Fruit fly (Drosophila melanogaster): Measurements from ENCODE around the gene Dsk.

The Dsk gene

dm6 chr3R:4229137-4229764 lies 39.2 kb upstream of the Dsk start, which contains the start of gene DhpD (continued):
- peak; percentile 54; the same call in 1 of the 2 replicates for TF ChIP-seq Nf-YA (GFP tag; IDR thresholded peaks at IDR 0.05)
- no peak for TF ChIP-seq CG1529 (GFP tag; optimal IDR thresholded peaks at IDR 0.05)
- TF ChIP-seq YL-1 (GFP tag; optimal IDR thresholded peaks at IDR 0.05), result no peak
- TF ChIP-seq Trl (optimal IDR thresholded peaks at IDR 0.05), result no peak
- TF ChIP-seq Trl (GFP tag; optimal IDR thresholded peaks at IDR 0.05), result peak; percentile 13
- no peak for TF ChIP-seq hkb (optimal IDR thresholded peaks at IDR 0.05)
- TF ChIP-seq hkb (GFP tag; IDR thresholded peaks at IDR 0.05), result peak; percentile 81
- TF ChIP-seq tin (GFP tag; optimal IDR thresholded peaks at IDR 0.05), result peak; percentile 70
- TF ChIP-seq CG9437 (GFP tag; optimal IDR thresholded peaks at IDR 0.05), result peak; percentile 9
- TF ChIP-seq CG8765 (GFP tag; IDR thresholded peaks at IDR 0.05), result 0 out of 2 replicates have a peak, but pooled peaks have one; percentile 35
- peak; percentile 58 for TF ChIP-seq CG4820 (GFP tag; optimal IDR thresholded peaks at IDR 0.05)
- TF ChIP-seq p53 (GFP tag; optimal IDR thresholded peaks at IDR 0.05), result no peak
- TF ChIP-seq CG13894 (tag; optimal IDR thresholded peaks at IDR 0.05), result peak; percentile 78
- no peak for TF ChIP-seq Nf-YB (GFP tag; optimal IDR thresholded peaks at IDR 0.05)
- no peak for TF ChIP-seq slou (GFP tag; optimal IDR thresholded peaks at IDR 0.05)
- TF ChIP-seq hth (optimal IDR thresholded peaks at IDR 0.05), result no peak
- TF ChIP-seq Atf6 (GFP tag; IDR thresholded peaks at IDR 0.05), result peak; percentile 69
- no peak for TF ChIP-seq tll (GFP tag; optimal IDR thresholded peaks at IDR 0.05)
- TF ChIP-seq tna (GFP tag; IDR thresholded peaks at IDR 0.05; ENCODE audit: partially characterized antibody), result peak; percentile 95
- TF ChIP-seq CG1024 (GFP tag; IDR thresholded peaks at IDR 0.05), result peak; percentile 76
- peak; percentile 70 for TF ChIP-seq CG3847 (GFP tag; IDR thresholded peaks at IDR 0.05)
- peak; percentile 43; the same call in 2 of the 3 replicates for TF ChIP-seq Mrtf (GFP tag; IDR thresholded peaks at IDR 0.05)
- peak; percentile 93 for TF ChIP-seq HLH4C (GFP tag; IDR thresholded peaks at IDR 0.05; ENCODE audit: partially characterized antibody)
- peak; percentile 82 for TF ChIP-seq CG3281 (GFP tag; optimal IDR thresholded peaks at IDR 0.05)
- TF ChIP-seq CG6654 (GFP tag; optimal IDR thresholded peaks at IDR 0.05), result peak; percentile 39
- peak; percentile 36 for TF ChIP-seq pum (GFP tag; optimal IDR thresholded peaks at IDR 0.05)
- no peak for TF ChIP-seq CG17186 (GFP tag; optimal IDR thresholded peaks at IDR 0.05)
- TF ChIP-seq Sox102F (GFP tag; optimal IDR thresholded peaks at IDR 0.05), result no peak
- TF ChIP-seq gce (GFP tag; IDR thresholded peaks at IDR 0.05), result no peak
- no peak for TF ChIP-seq eve (GFP tag; optimal IDR thresholded peaks at IDR 0.05)
- no peak for TF ChIP-seq ab (GFP tag; optimal IDR thresholded peaks at IDR 0.05)
- peak; percentile 58 for TF ChIP-seq CG12219 (GFP tag; optimal IDR thresholded peaks at IDR 0.05)
- TF ChIP-seq CG33213 (GFP tag; optimal IDR thresholded peaks at IDR 0.05), result peak; percentile 35
- TF ChIP-seq ERR (GFP tag; optimal IDR thresholded peaks at IDR 0.05), result no peak
- peak; percentile 70 for TF ChIP-seq CG13296 (GFP tag; optimal IDR thresholded peaks at IDR 0.05)
- peak; percentile 64 for TF ChIP-seq BtbVII (GFP tag; optimal IDR thresholded peaks at IDR 0.05)
- peak; percentile 72 for TF ChIP-seq CG12104 (GFP tag; optimal IDR thresholded peaks at IDR 0.05)
- peak; percentile 2 for TF ChIP-seq MESR4 (GFP tag; optimal IDR thresholded peaks at IDR 0.05)
- no peak for TF ChIP-seq CG9797 (GFP tag; optimal IDR thresholded peaks at IDR 0.05)
- peak; percentile 79 for TF ChIP-seq Fer3 (tag; optimal IDR thresholded peaks at IDR 0.05)
- peak; percentile 55 for TF ChIP-seq CG13775 (GFP tag; optimal IDR thresholded peaks at IDR 0.05)
- peak; percentile 99 for TF ChIP-seq CG10147 (GFP tag; optimal IDR thresholded peaks at IDR 0.05)
- TF ChIP-seq CG43689 (GFP tag; IDR thresholded peaks at IDR 0.05), result peak; percentile 51; the same call in 1 of the 2 replicates
- TF ChIP-seq Sry-β (GFP tag; optimal IDR thresholded peaks at IDR 0.05), result no peak
- TF ChIP-seq Ets65A (GFP tag), result peak; percentile 78
- TF ChIP-seq prd (optimal IDR thresholded peaks at IDR 0.05), result no peak
- peak; percentile 81 for TF ChIP-seq prd (GFP tag; IDR thresholded peaks at IDR 0.05)
- TF ChIP-seq pzg (GFP tag; optimal IDR thresholded peaks at IDR 0.05), result peak; percentile 37
- peak; percentile 76 for TF ChIP-seq ara (GFP tag; IDR thresholded peaks at IDR 0.05)
- peak; percentile 72 for TF ChIP-seq CG1233 (GFP tag; optimal IDR thresholded peaks at IDR 0.05)
- peak; percentile 16 for TF ChIP-seq CG11723 (GFP tag; optimal IDR thresholded peaks at IDR 0.05)

Measured in whole organism, embryonic.